Worm (Caenorhabditis elegans) whole organism, L4/young adult: ENCODE measurements around the gene lec-5.

Experiments
- W03F9.2 ChIP-seq: fragments of 150-350 bp; optimal IDR thresholded peaks from 2 replicates; lab custom pipeline; 2014; ENCODE audit warnings: missing biosample characterization, missing genetic modification characterization
- dao-5 ChIP-seq: sonication (generic microtip); optimal IDR thresholded peaks from 2 replicates; lab custom pipeline; 2016; ENCODE audit warnings: missing genotype, missing genetic modification characterization, moderate library complexity, missing compliant biosample characterization
- him-1 ChIP-seq: sonication (generic microtip); optimal IDR thresholded peaks from 2 replicates; lab custom pipeline; 2016; ENCODE audit warnings: missing genotype, missing genetic modification reagents, missing genetic modification characterization, missing compliant biosample characterization

DNA sequence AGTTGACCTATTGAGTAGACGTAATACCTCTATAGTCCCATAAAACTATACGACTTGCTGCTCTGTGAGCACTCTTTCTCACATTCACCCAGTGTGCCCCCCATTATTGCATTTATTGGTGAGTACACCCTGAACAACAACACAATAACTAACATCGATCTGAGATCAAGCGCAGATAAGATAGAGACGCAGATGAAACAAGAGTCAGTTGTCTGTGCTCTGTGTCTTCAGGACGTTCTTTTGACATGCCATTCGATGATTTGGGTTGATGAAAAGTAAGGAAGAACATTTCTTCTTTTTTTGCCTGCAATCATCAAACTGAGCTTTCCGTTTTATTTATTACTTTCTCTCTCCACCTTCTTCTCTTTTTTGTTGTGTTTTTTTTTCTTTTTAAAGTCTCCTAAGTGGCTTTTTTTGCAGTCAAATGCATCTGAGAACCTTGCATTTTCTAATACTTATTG, 50.6 kb downstream of the lec-5 start, which contains the start of gene lect-2:
- TF ChIP-seq dao-5 (no peak), W03F9.2 (tag; lab: Kevin White, UChicago) (no peak), him-1 (no peak)
